Worm (Caenorhabditis elegans): ENCODE measurements around the gene dct-11.
A peak's percentile ranks its signal among the peaks of the same experiment; 100 is the strongest.

dct-11 gene

ce11 chrX:5810677-5811076 is 28.9 kb downstream of the dct-11 start:
- no peak for TF ChIP-seq pha-4 (tag; optimal IDR thresholded peaks at IDR 0.05)
- no peak for TF ChIP-seq ceh-16 (tag; optimal IDR thresholded peaks at IDR 0.05)
- peak; percentile 9 for TF ChIP-seq elt-1 (tag; optimal IDR thresholded peaks at IDR 0.05)
- peak; percentile 85 for TF ChIP-seq nhr-25 (tag; optimal IDR thresholded peaks at IDR 0.05)
- no peak for TF ChIP-seq ceh-9 (tag; optimal IDR thresholded peaks at IDR 0.05)
- peak; percentile 17 for TF ChIP-seq mdl-1 (tag; optimal IDR thresholded peaks at IDR 0.05)
- no peak for TF ChIP-seq ztf-11 (tag; optimal IDR thresholded peaks at IDR 0.05)
- no peak for TF ChIP-seq eor-1 (tag; optimal IDR thresholded peaks at IDR 0.05)
- no peak for TF ChIP-seq ZK546.5 (tag; optimal IDR thresholded peaks at IDR 0.05)
- TF ChIP-seq nhr-237 (tag; optimal IDR thresholded peaks at IDR 0.05) = no peak
- TF ChIP-seq sea-2 (GFP tag; optimal IDR thresholded peaks at IDR 0.05) = no peak

- TF ChIP-seq aly-2 (tag; optimal IDR thresholded peaks at IDR 0.05) (no peak), nfya-1 (tag; optimal IDR thresholded peaks at IDR 0.05; ENCODE audit: insufficient read depth) (peak; percentile 2), pha-4 (tag; optimal IDR thresholded peaks at IDR 0.05) (peak; percentile 40)
Observed at ce11 chrX:5805872-5806472, 33.6 kb downstream of the dct-11 start, which contains the start of gene F13D11.3. F13D11.3 (minus strand) TSS chrX:5805922.

DNA sequence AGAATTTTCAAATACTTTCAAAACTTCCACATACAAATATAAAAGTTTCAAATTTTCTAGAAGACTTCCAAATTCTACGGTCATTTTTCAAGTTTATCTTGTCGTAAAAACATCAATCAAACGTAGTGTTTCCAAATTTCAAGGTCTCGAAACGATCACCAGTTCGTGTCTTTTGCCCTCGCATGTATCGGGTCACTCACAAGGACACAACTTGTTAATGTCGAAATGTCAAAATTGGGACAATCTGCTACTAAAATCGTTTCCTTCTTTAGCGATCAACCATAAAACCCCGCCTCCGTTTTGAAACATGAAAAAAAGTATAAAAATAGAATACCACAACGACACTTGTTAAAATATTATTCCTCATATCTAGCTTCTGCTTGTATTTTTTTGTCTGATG is 36.1 kb downstream of the dct-11 start:
- TF ChIP-seq ceh-82 (tag; optimal IDR thresholded peaks at IDR 0.05) (no peak), mdl-1 (tag; optimal IDR thresholded peaks at IDR 0.05) (no peak), unc-39 (tag; optimal IDR thresholded peaks at IDR 0.05) (no peak), nhr-23 (tag; optimal IDR thresholded peaks at IDR 0.05) (peak; percentile 24), unc-62 (GFP tag; optimal IDR thresholded peaks at IDR 0.05) (peak; percentile 46), nhr-25 (tag; optimal IDR thresholded peaks at IDR 0.05) (peak; percentile 91)

- no peak for TF ChIP-seq nhr-76 (tag; optimal IDR thresholded peaks at IDR 0.05)
- no peak for TF ChIP-seq jun-1 (tag; optimal IDR thresholded peaks at IDR 0.05)
- TF ChIP-seq nhr-43 (tag; optimal IDR thresholded peaks at IDR 0.05; ENCODE audit: poor library complexity, severe bottlenecking) = no peak
- no peak for TF ChIP-seq eor-1 (tag; optimal IDR thresholded peaks at IDR 0.05)
- no peak for TF ChIP-seq fos-1 (tag; optimal IDR thresholded peaks at IDR 0.05)
- TF ChIP-seq nfya-1 (tag; optimal IDR thresholded peaks at IDR 0.05; ENCODE audit: insufficient read depth) = no peak
- no peak for TF ChIP-seq fkh-10 (GFP tag; optimal IDR thresholded peaks at IDR 0.05)
- TF ChIP-seq unc-39 (tag; optimal IDR thresholded peaks at IDR 0.05) = no peak
- no peak for TF ChIP-seq nhr-77 (tag; optimal IDR thresholded peaks at IDR 0.05)
- no peak for TF ChIP-seq fkh-2 (tag; optimal IDR thresholded peaks at IDR 0.05)
- no peak for TF ChIP-seq ama-1 (optimal IDR thresholded peaks at IDR 0.05)
- no peak for TF ChIP-seq elt-1 (tag; optimal IDR thresholded peaks at IDR 0.05)
- no peak for TF ChIP-seq pqm-1 (tag; optimal IDR thresholded peaks at IDR 0.05)
- TF ChIP-seq R02D3.7 (tag; optimal IDR thresholded peaks at IDR 0.05) = no peak
- no peak for TF ChIP-seq nhr-23 (tag; optimal IDR thresholded peaks at IDR 0.05)
- no peak for TF ChIP-seq ztf-11 (tag; optimal IDR thresholded peaks at IDR 0.05)
Observed at ce11 chrX:5802582-5802981, 37.0 kb downstream of the dct-11 start.

DNA sequence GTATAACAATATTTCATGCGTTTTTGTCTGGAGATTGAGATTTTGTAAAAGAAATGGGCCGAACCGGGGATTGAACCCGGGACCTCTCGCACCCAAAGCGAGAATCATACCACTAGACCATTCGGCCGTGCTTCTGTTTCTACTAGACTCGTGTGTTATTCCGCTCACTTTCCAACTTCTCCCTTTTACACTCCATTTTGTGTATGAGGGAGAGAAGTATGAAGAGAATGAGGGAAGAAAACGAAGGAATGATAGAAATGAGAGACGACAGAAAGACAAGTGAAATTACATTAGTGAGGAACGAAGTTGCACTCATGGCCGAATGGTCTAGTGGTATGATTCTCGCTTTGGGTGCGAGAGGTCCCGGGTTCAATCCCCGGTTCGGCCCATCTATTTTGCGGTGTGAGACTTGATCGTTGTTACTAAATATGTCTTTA is 38.4 kb downstream of the dct-11 start:
- TF ChIP-seq nhr-43 (tag; optimal IDR thresholded peaks at IDR 0.05; ENCODE audit: poor library complexity, severe bottlenecking) (peak; percentile 78), nhr-77 (tag; optimal IDR thresholded peaks at IDR 0.05) (peak; percentile 21), daf-12 (tag; optimal IDR thresholded peaks at IDR 0.05) (no peak), egl-5 (tag; optimal IDR thresholded peaks at IDR 0.05) (peak; percentile 78), mdl-1 (tag; optimal IDR thresholded peaks at IDR 0.05) (no peak), ztf-11 (tag; optimal IDR thresholded peaks at IDR 0.05) (peak; percentile 26), lsy-12 (tag; optimal IDR thresholded peaks at IDR 0.05) (peak; percentile 88), ceh-82 (tag; optimal IDR thresholded peaks at IDR 0.05) (peak; percentile 70), fkh-2 (tag; optimal IDR thresholded peaks at IDR 0.05) (peak; percentile 27), ceh-16 (tag; optimal IDR thresholded peaks at IDR 0.05) (no peak), ztf-4 (tag; optimal IDR thresholded peaks at IDR 0.05) (peak; percentile 85), snpc-4 (tag; optimal IDR thresholded peaks at IDR 0.05) (peak; percentile 35), aly-2 (tag; optimal IDR thresholded peaks at IDR 0.05) (peak; percentile 10), egl-27 (tag; optimal IDR thresholded peaks at IDR 0.05) (peak; percentile 79), unc-62 (GFP tag; optimal IDR thresholded peaks at IDR 0.05) (peak; percentile 57), elt-1 (tag; optimal IDR thresholded peaks at IDR 0.05) (no peak), fkh-10 (GFP tag; optimal IDR thresholded peaks at IDR 0.05) (peak; percentile 55), nhr-25 (tag; optimal IDR thresholded peaks at IDR 0.05) (peak; percentile 85), fos-1 (tag; optimal IDR thresholded peaks at IDR 0.05) (no peak), sea-2 (GFP tag; optimal IDR thresholded peaks at IDR 0.05) (peak; percentile 93), jun-1 (tag; optimal IDR thresholded peaks at IDR 0.05) (peak; percentile 77), R02D3.7 (tag; optimal IDR thresholded peaks at IDR 0.05) (peak; percentile 14), nhr-76 (tag; optimal IDR thresholded peaks at IDR 0.05) (no peak), eor-1 (tag; optimal IDR thresholded peaks at IDR 0.05) (peak in 1 of 2 experiments; percentile 72), ceh-9 (tag; optimal IDR thresholded peaks at IDR 0.05) (no peak), elt-3 (tag; optimal IDR thresholded peaks at IDR 0.05) (peak in 1 of 3 experiments; percentile 76), nhr-11 (tag; optimal IDR thresholded peaks at IDR 0.05) (peak; percentile 66), lin-15B (tag; optimal IDR thresholded peaks at IDR 0.05) (peak; percentile 2), zag-1 (tag; optimal IDR thresholded peaks at IDR 0.05) (peak; percentile 72), nhr-12 (tag; optimal IDR thresholded peaks at IDR 0.05) (no peak), mml-1 (tag; optimal IDR thresholded peaks at IDR 0.05) (no peak), elt-2 (tag; optimal IDR thresholded peaks at IDR 0.05) (peak; percentile 57), nfya-1 (tag; optimal IDR thresholded peaks at IDR 0.05; ENCODE audit: insufficient read depth) (peak; percentile 87)

Measured in whole organism, L3 larva.